Fruit fly (Drosophila melanogaster): ENCODE data around the gene CG2614.
A peak's percentile ranks its signal among the peaks of the same experiment; 100 is the strongest.

Gene CG2614

dm6 chr2L:20664428-20664827 is 8.2 kb downstream of the CG2614 start:
- no peak for TF ChIP-seq CG15710 (tag; optimal IDR thresholded peaks at IDR 0.05)
- no peak for TF ChIP-seq rn (GFP tag; IDR thresholded peaks at IDR 0.05)
- no peak for TF ChIP-seq CG8301 (tag; optimal IDR thresholded peaks at IDR 0.05)
- no peak for TF ChIP-seq D1 (tag; optimal IDR thresholded peaks at IDR 0.05)
- TF ChIP-seq CG4496 (GFP tag; IDR thresholded peaks at IDR 0.05) = no peak
- no peak for TF ChIP-seq CG32121 (GFP tag; IDR thresholded peaks at IDR 0.05)
- no peak; the same call in 2 of the 3 replicates for TF ChIP-seq fd96Ca (GFP tag; IDR thresholded peaks at IDR 0.05)
- TF ChIP-seq CG8159 (tag; optimal IDR thresholded peaks at IDR 0.05) = no peak
- no peak for TF ChIP-seq CG12605 (GFP tag; IDR thresholded peaks at IDR 0.05)
- no peak for TF ChIP-seq CG10348 (GFP tag; IDR thresholded peaks at IDR 0.05)
- TF ChIP-seq Pif1B (GFP tag; optimal IDR thresholded peaks at IDR 0.05) = no peak
- TF ChIP-seq gl (tag; optimal IDR thresholded peaks at IDR 0.05) = no peak
- no peak for TF ChIP-seq EcR (GFP tag; optimal IDR thresholded peaks at IDR 0.05)
- TF ChIP-seq Pif1A (GFP tag; optimal IDR thresholded peaks at IDR 0.05) = no peak
- TF ChIP-seq Snoo (tag; optimal IDR thresholded peaks at IDR 0.05) = no peak
- TF ChIP-seq Ets98B (GFP tag; IDR thresholded peaks at IDR 0.05) = no peak
- TF ChIP-seq CG34367 (tag; optimal IDR thresholded peaks at IDR 0.05) = no peak
- no peak for TF ChIP-seq CG9948 (tag; optimal IDR thresholded peaks at IDR 0.05)
- no peak for TF ChIP-seq CG13204 (GFP tag; optimal IDR thresholded peaks at IDR 0.05)
- no peak for TF ChIP-seq CG17806 (tag; optimal IDR thresholded peaks at IDR 0.05)

- TF ChIP-seq CG12605 (GFP tag; IDR thresholded peaks at IDR 0.05) (no peak), Ets98B (GFP tag; IDR thresholded peaks at IDR 0.05) (0 out of 2 replicates have a peak, but pooled peaks have one; percentile 15)
These were observed 15.0 kb downstream of the CG2614 start for dm6 chr2L:20671212-20671611.

dm6 chr2L:20673737-20674461 is 17.7 kb downstream of the CG2614 start:
- TF ChIP-seq EcR (GFP tag; optimal IDR thresholded peaks at IDR 0.05) = peak; percentile 17
- no peak for TF ChIP-seq CG9948 (tag; optimal IDR thresholded peaks at IDR 0.05)
- TF ChIP-seq CG32121 (GFP tag; IDR thresholded peaks at IDR 0.05) = 0 out of 2 replicates have a peak, but pooled peaks have one; percentile 24
- no peak for TF ChIP-seq rn (GFP tag; IDR thresholded peaks at IDR 0.05)
- no peak for TF ChIP-seq CG8159 (tag; optimal IDR thresholded peaks at IDR 0.05)

dm6 chr2L:20674718-20675117 is 18.5 kb downstream of the CG2614 start:
- TF ChIP-seq CG12605 (GFP tag; IDR thresholded peaks at IDR 0.05) (no peak), CG34367 (tag; optimal IDR thresholded peaks at IDR 0.05) (no peak), fd96Ca (GFP tag; IDR thresholded peaks at IDR 0.05) (no peak), Ets98B (GFP tag; IDR thresholded peaks at IDR 0.05) (no peak), CG10348 (GFP tag; IDR thresholded peaks at IDR 0.05) (no peak), CG4496 (GFP tag; IDR thresholded peaks at IDR 0.05) (no peak), Pif1A (GFP tag; optimal IDR thresholded peaks at IDR 0.05) (no peak), EcR (GFP tag; optimal IDR thresholded peaks at IDR 0.05) (no peak), CG9948 (tag; optimal IDR thresholded peaks at IDR 0.05) (no peak), D1 (tag; optimal IDR thresholded peaks at IDR 0.05) (no peak), Snoo (tag; optimal IDR thresholded peaks at IDR 0.05) (no peak), CG32121 (GFP tag; IDR thresholded peaks at IDR 0.05) (no peak), CG15710 (tag; optimal IDR thresholded peaks at IDR 0.05) (no peak), CG13204 (GFP tag; optimal IDR thresholded peaks at IDR 0.05) (no peak), rn (GFP tag; IDR thresholded peaks at IDR 0.05) (no peak)

DNA sequence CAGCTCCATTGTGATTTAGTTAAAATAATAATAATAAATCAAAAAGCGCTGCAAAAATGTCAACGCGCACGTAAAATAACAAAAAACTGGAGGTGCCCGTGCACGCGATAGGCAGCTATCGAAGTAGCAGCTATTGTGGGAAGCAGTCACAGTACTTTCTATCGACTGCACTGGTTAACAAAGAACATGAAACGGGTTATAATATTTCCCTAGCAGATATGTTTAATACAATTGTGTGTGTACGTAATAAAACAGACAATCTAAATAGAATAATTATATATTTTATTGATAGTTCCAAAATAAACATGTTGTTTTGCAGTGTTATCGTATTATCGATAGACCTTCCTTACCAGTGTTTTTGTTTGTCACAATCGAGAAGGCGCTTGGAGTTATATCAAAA is 19.6 kb downstream of the CG2614 start, which contains the start of the genes CG31678 and IKKepsilon:
Gene CG31678 (minus strand): TSS at position 67 of the 400 bp plus-strand sequence.
Gene IKKepsilon (plus strand): TSS at position 171 of the 400 bp plus-strand sequence.
- TF ChIP-seq rn (GFP tag; IDR thresholded peaks at IDR 0.05) = 0 out of 2 replicates have a peak, but pooled peaks have one; percentile 10
- peak; percentile 44; the same call in 1 of the 3 replicates for TF ChIP-seq CG4496 (GFP tag; IDR thresholded peaks at IDR 0.05)
- TF ChIP-seq fd96Ca (GFP tag; IDR thresholded peaks at IDR 0.05) = no peak
- TF ChIP-seq CG17806 (tag; optimal IDR thresholded peaks at IDR 0.05) = peak; percentile 39
- peak; percentile 59 for TF ChIP-seq Ets98B (GFP tag; IDR thresholded peaks at IDR 0.05)
- TF ChIP-seq CG32121 (GFP tag; IDR thresholded peaks at IDR 0.05) = 0 out of 2 replicates have a peak, but pooled peaks have one; percentile 26
- TF ChIP-seq Pif1A (GFP tag; optimal IDR thresholded peaks at IDR 0.05) = no peak
- no peak for TF ChIP-seq Pif1B (GFP tag; optimal IDR thresholded peaks at IDR 0.05)
- TF ChIP-seq CG12605 (GFP tag; IDR thresholded peaks at IDR 0.05) = peak; percentile 29; the same call in 1 of the 2 replicates
- no peak for TF ChIP-seq CG14655 (GFP tag; optimal IDR thresholded peaks at IDR 0.05)
- TF ChIP-seq CG8159 (tag; optimal IDR thresholded peaks at IDR 0.05) = peak; percentile 43
- peak; percentile 30 for TF ChIP-seq EcR (GFP tag; optimal IDR thresholded peaks at IDR 0.05)
- TF ChIP-seq CG13204 (GFP tag; optimal IDR thresholded peaks at IDR 0.05) = no peak
- no peak for TF ChIP-seq gl (tag; optimal IDR thresholded peaks at IDR 0.05)
- TF ChIP-seq CG8301 (tag; optimal IDR thresholded peaks at IDR 0.05) = peak; percentile 25
- TF ChIP-seq D1 (tag; optimal IDR thresholded peaks at IDR 0.05) = no peak
- peak; percentile 46 for TF ChIP-seq CG15710 (tag; optimal IDR thresholded peaks at IDR 0.05)
- TF ChIP-seq CG34367 (tag; optimal IDR thresholded peaks at IDR 0.05) = peak; percentile 28
- TF ChIP-seq CG10348 (GFP tag; IDR thresholded peaks at IDR 0.05) = no peak
- TF ChIP-seq CG9948 (tag; optimal IDR thresholded peaks at IDR 0.05) = peak; percentile 29
- peak; percentile 45 for TF ChIP-seq Snoo (tag; optimal IDR thresholded peaks at IDR 0.05)

DNA sequence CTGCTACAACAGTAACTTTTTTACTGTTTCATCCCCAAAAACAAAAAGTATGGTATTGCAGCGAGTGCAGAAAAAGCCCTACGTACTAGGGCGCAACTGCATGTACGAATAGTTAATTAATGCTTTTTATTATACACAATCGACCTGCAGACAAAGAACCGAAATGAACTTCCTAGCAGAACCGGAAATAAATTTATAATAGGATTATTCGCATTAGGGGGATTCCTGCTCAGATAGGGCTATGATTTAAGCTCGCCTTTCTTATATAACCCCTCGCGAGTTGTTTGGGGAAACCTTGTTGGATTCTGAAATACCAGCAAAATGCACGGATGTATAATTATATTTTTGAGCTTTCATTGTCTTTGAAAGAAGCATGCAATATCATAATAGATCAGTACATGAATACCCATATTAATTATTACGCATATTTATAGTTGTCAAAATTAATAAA is 25.4 kb downstream of the CG2614 start, which contains the start of gene Cen:
Gene Cen (minus strand): TSS at position 199 of the 451 bp plus-strand sequence.
- no peak for TF ChIP-seq Pif1A (GFP tag; optimal IDR thresholded peaks at IDR 0.05)
- peak; percentile 52; the same call in 1 of the 2 replicates for TF ChIP-seq CG12605 (GFP tag; IDR thresholded peaks at IDR 0.05)
- no peak for TF ChIP-seq fd96Ca (GFP tag; IDR thresholded peaks at IDR 0.05)
- peak; percentile 35 for TF ChIP-seq CG34367 (tag; optimal IDR thresholded peaks at IDR 0.05)
- no peak for TF ChIP-seq D1 (tag; optimal IDR thresholded peaks at IDR 0.05)
- TF ChIP-seq CG14655 (GFP tag; optimal IDR thresholded peaks at IDR 0.05) = no peak
- TF ChIP-seq gl (tag; optimal IDR thresholded peaks at IDR 0.05) = no peak
- 0 out of 2 replicates have a peak, but pooled peaks have one; percentile 12 for TF ChIP-seq CG32121 (GFP tag; IDR thresholded peaks at IDR 0.05)
- TF ChIP-seq CG8301 (tag; optimal IDR thresholded peaks at IDR 0.05) = peak; percentile 22
- no peak for TF ChIP-seq CG13204 (GFP tag; optimal IDR thresholded peaks at IDR 0.05)
- no peak for TF ChIP-seq rn (GFP tag; IDR thresholded peaks at IDR 0.05)
- no peak for TF ChIP-seq CG8159 (tag; optimal IDR thresholded peaks at IDR 0.05)
- 0 out of 2 replicates have a peak, but pooled peaks have one; percentile 13 for TF ChIP-seq Ets98B (GFP tag; IDR thresholded peaks at IDR 0.05)
- TF ChIP-seq CG17806 (tag; optimal IDR thresholded peaks at IDR 0.05) = no peak
- peak; percentile 63 for TF ChIP-seq CG15710 (tag; optimal IDR thresholded peaks at IDR 0.05)
- no peak for TF ChIP-seq CG9948 (tag; optimal IDR thresholded peaks at IDR 0.05)
- 0 out of 3 replicates have a peak, but pooled peaks have one; percentile 62 for TF ChIP-seq CG4496 (GFP tag; IDR thresholded peaks at IDR 0.05)
- TF ChIP-seq Pif1B (GFP tag; optimal IDR thresholded peaks at IDR 0.05) = peak; percentile 73
- no peak for TF ChIP-seq CG10348 (GFP tag; IDR thresholded peaks at IDR 0.05)
- no peak for TF ChIP-seq Snoo (tag; optimal IDR thresholded peaks at IDR 0.05)
- TF ChIP-seq EcR (GFP tag; optimal IDR thresholded peaks at IDR 0.05) = no peak

All from whole organism, pupa.